Worm (Caenorhabditis elegans) whole organism, L1 larva: ENCODE data around the gene T25B9.1.

Source experiments
- blmp-1 ChIP-seq: fragments of 150-350 bp; optimal IDR thresholded peaks from 2 replicates; lab custom pipeline; 2014; ENCODE audit warnings: missing biosample characterization, missing genetic modification characterization
- dpl-1 ChIP-seq, 3 experiments: fragments of 150-350 bp in 2 of 3; sonication (generic microtip) in 1 of 3; optimal IDR thresholded peaks; 2 replicates each; lab custom pipeline; 2014 to 2017; ENCODE audit warnings: missing biosample characterization in 3 of 3, missing genetic modification characterization in 3 of 3, missing genetic modification reagents in 3 of 3
- pqm-1 ChIP-seq: sonication (generic microtip); optimal IDR thresholded peaks from 3 replicates; lab custom pipeline; 2017; ENCODE audit warnings: missing biosample characterization, missing genetic modification characterization

- no peak for TF ChIP-seq dpl-1 (GFP tag; optimal IDR thresholded peaks at IDR 0.05; lab: Kevin White, UChicago)
- TF ChIP-seq pqm-1 (tag; lab: Kevin White, UChicago) = no peak
- no peak for TF ChIP-seq blmp-1
Observed at ce11 chrIV:10764206-10764605, 14.3 kb upstream of the T25B9.1 start, which contains the start of gene T25B9.11.
